Worm (Caenorhabditis elegans) whole organism, L4 larva: ENCODE measurements around the gene F47E1.4.
"Not testable (repeated sequence)": the region's sequence is repeated elsewhere in the genome, so short reads cannot be mapped to it uniquely, and the experiment has no call there.

Source experiments
- D1046.2 ChIP-seq: fragments of 200-800 bp; sonication (Bioruptor generic); IDR thresholded peaks from 2 replicates; pipeline ENCODE4 v1.3.6; 2022; ENCODE audit warnings: missing genetic modification characterization, missing compliant biosample characterization
- F10B5.3 ChIP-seq: sonication (generic microtip); optimal IDR thresholded peaks from 2 replicates; lab custom pipeline; 2016; ENCODE audit warnings: mild to moderate bottlenecking, missing genetic modification characterization, missing compliant biosample characterization
- F26F4.8 ChIP-seq: fragments of 200-800 bp; sonication (Bioruptor generic); conservative IDR thresholded peaks from 2 replicates; pipeline ENCODE4 v1.3.6; 2022; ENCODE audit warnings: missing genetic modification characterization, missing compliant biosample characterization
- F49E8.2 ChIP-seq: sonication (generic microtip); optimal IDR thresholded peaks from 2 replicates; lab custom pipeline; 2016; ENCODE audit warnings: missing compliant biosample characterization, mild to moderate bottlenecking, missing genetic modification characterization, borderline replicate concordance
- T20F7.1 ChIP-seq: fragments of 200-800 bp; sonication (Bioruptor generic); optimal IDR thresholded peaks from 2 replicates; lab custom pipeline; 2018; ENCODE audit warnings: mild to moderate bottlenecking, missing genetic modification characterization, missing compliant biosample characterization
- T26A8.4 ChIP-seq: fragments of 200-800 bp; sonication (Bioruptor generic); IDR thresholded peaks from 2 replicates; pipeline ENCODE4 v1.3.6; 2022; ENCODE audit warnings: missing genetic modification characterization, missing compliant biosample characterization
- Y75B8A.6 ChIP-seq: fragments of 200-800 bp; sonication (Bioruptor generic); IDR thresholded peaks from 2 replicates; pipeline ENCODE4 v1.3.6; 2022; ENCODE audit warnings: missing genetic modification reagents, missing genetic modification characterization, missing compliant biosample characterization
- aha-1 ChIP-seq: fragments of 150-350 bp; peaks from one replicate; lab custom pipeline; 2014; ENCODE audit warnings: missing biosample characterization, missing genetic modification characterization
- arid-1 ChIP-seq: fragments of 200-800 bp; sonication (Bioruptor generic); conservative IDR thresholded peaks from 2 replicates; pipeline ENCODE4 v1.3.6; 2022; ENCODE audit warnings: missing genetic modification reagents, missing genetic modification characterization, missing compliant biosample characterization
- ceh-20 ChIP-seq: fragments of 200-800 bp; sonication (Bioruptor generic); IDR thresholded peaks from 2 replicates; pipeline ENCODE4 v1.3.6; 2022; ENCODE audit warnings: missing genetic modification reagents, missing genetic modification characterization, missing compliant biosample characterization
- ceh-44 ChIP-seq: fragments of 200-800 bp; sonication (Bioruptor generic); IDR thresholded peaks from 2 replicates; pipeline ENCODE4 v1.3.6; 2022; ENCODE audit warnings: missing genetic modification reagents, missing genetic modification characterization, missing compliant biosample characterization
- cey-2 ChIP-seq: sonication (generic microtip); optimal IDR thresholded peaks from 3 replicates; lab custom pipeline; 2017; ENCODE audit warnings: missing genetic modification characterization, mild to moderate bottlenecking, missing compliant biosample characterization, antibody characterized with exemption, borderline replicate concordance; ENCODE audit not compliant: insufficient read depth
- ctbp-1 ChIP-seq: fragments of 200-800 bp; sonication (Bioruptor generic); IDR thresholded peaks from 2 replicates; pipeline ENCODE4 v1.3.6; 2022; ENCODE audit warnings: missing genetic modification reagents, missing genetic modification characterization, missing compliant biosample characterization
- daf-16 ChIP-seq, 3 experiments: sonication (generic microtip); optimal IDR thresholded peaks; 2 replicates each; lab custom pipeline; 2016 to 2017; ENCODE audit warnings: missing genetic modification characterization in 3 of 3, missing genetic modification reagents in 3 of 3, mild to moderate bottlenecking in 2 of 3, missing compliant biosample characterization in 2 of 3, missing biosample characterization in 1 of 3, moderate library complexity in 1 of 3
- daf-19 ChIP-seq: fragments of 200-800 bp; sonication (Bioruptor generic); conservative IDR thresholded peaks from 2 replicates; pipeline ENCODE4 v1.3.6; 2022; ENCODE audit warnings: missing genetic modification characterization, missing compliant biosample characterization
- dmd-8 ChIP-seq: fragments of 200-800 bp; sonication (Bioruptor generic); IDR thresholded peaks from 2 replicates; pipeline ENCODE4 v1.3.6; 2022; ENCODE audit warnings: missing genetic modification characterization, missing compliant biosample characterization
- dpl-1 ChIP-seq: fragments of 150-350 bp; optimal IDR thresholded peaks from 2 replicates; lab custom pipeline; 2014; ENCODE audit warnings: missing biosample characterization, missing genetic modification reagents, missing genetic modification characterization
- duxl-1 ChIP-seq: sonication (generic microtip); optimal IDR thresholded peaks from 2 replicates; lab custom pipeline; 2016; ENCODE audit warnings: mild to moderate bottlenecking, missing genetic modification characterization, moderate library complexity, missing compliant biosample characterization; ENCODE audit not compliant: poor library complexity
- dve-1 ChIP-seq: sonication (generic microtip); optimal IDR thresholded peaks from 2 replicates; lab custom pipeline; 2017; ENCODE audit warnings: antibody characterized with exemption, mild to moderate bottlenecking, missing genetic modification characterization, missing compliant biosample characterization; ENCODE audit not compliant: insufficient read depth
- egl-43 ChIP-seq: fragments of 200-800 bp; sonication (Bioruptor generic); IDR thresholded peaks from 2 replicates; pipeline ENCODE4 v1.3.6; 2022; ENCODE audit warnings: missing genetic modification reagents, missing genetic modification characterization, missing compliant biosample characterization
- fkh-10 ChIP-seq: fragments of 150-350 bp; optimal IDR thresholded peaks from 2 replicates; lab custom pipeline; 2014; ENCODE audit warnings: missing biosample characterization, missing genetic modification reagents, missing genetic modification characterization
- hlh-11 ChIP-seq: fragments of 200-800 bp; sonication (Bioruptor generic); optimal IDR thresholded peaks from 2 replicates; lab custom pipeline; 2018; ENCODE audit warnings: mild to moderate bottlenecking, missing genetic modification characterization, missing compliant biosample characterization
- hlh-30 ChIP-seq: sonication (generic microtip); optimal IDR thresholded peaks from 2 replicates; lab custom pipeline; 2017; ENCODE audit warnings: antibody characterized with exemption, mild to moderate bottlenecking, missing genetic modification characterization, missing compliant biosample characterization; ENCODE audit not compliant: insufficient read depth
- hmg-1.1 ChIP-seq: fragments of 200-800 bp; sonication (Bioruptor generic); IDR thresholded peaks from 2 replicates; pipeline ENCODE4 v1.3.6; 2022; ENCODE audit warnings: missing genetic modification reagents, missing genetic modification characterization, missing compliant biosample characterization
- lim-7 ChIP-seq: fragments of 200-800 bp; sonication (Bioruptor generic); IDR thresholded peaks from 2 replicates; pipeline ENCODE4 v1.3.6; 2022; ENCODE audit warnings: missing genetic modification characterization, missing compliant biosample characterization
- lin-1 ChIP-seq: fragments of 200-800 bp; sonication (Bioruptor generic); IDR thresholded peaks from 2 replicates; pipeline ENCODE4 v1.3.6; 2022; ENCODE audit warnings: missing genetic modification reagents, missing genetic modification characterization, missing compliant biosample characterization
- lin-29 ChIP-seq: fragments of 200-800 bp; sonication (Bioruptor generic); IDR thresholded peaks from 2 replicates; pipeline ENCODE4 v1.3.6; 2022; ENCODE audit warnings: missing genetic modification reagents, missing genetic modification characterization, missing compliant biosample characterization
- lin-38 ChIP-seq: fragments of 200-800 bp; sonication (Bioruptor generic); IDR thresholded peaks from 2 replicates; pipeline ENCODE4 v1.3.6; 2022; ENCODE audit warnings: missing genetic modification reagents, missing genetic modification characterization, missing compliant biosample characterization
- madf-5 ChIP-seq, 2 experiments: fragments of 200-800 bp; sonication (Bioruptor generic); IDR thresholded peaks; 2 replicates each; pipeline ENCODE4 v1.3.6; 2022; ENCODE audit warnings: missing compliant biosample characterization in 2 of 2, missing genetic modification characterization in 2 of 2
- madf-9 ChIP-seq: fragments of 200-800 bp; sonication (Bioruptor generic); conservative IDR thresholded peaks from 2 replicates; pipeline ENCODE4 v1.3.6; 2022; ENCODE audit warnings: missing genetic modification reagents, missing genetic modification characterization, missing compliant biosample characterization
- mep-1 ChIP-seq: fragments of 150-350 bp; sonication (generic microtip); optimal IDR thresholded peaks from 3 replicates; lab custom pipeline; 2014; ENCODE audit warnings: missing biosample characterization, missing genetic modification characterization
- mes-2 ChIP-seq: sonication (generic microtip); optimal IDR thresholded peaks from 2 replicates; lab custom pipeline; 2016; ENCODE audit warnings: missing genotype, mild to moderate bottlenecking, missing genetic modification characterization, missing compliant biosample characterization; ENCODE audit not compliant: poor library complexity, severe bottlenecking
- mxl-2 ChIP-seq: fragments of 200-800 bp; sonication (Bioruptor generic); conservative IDR thresholded peaks from 2 replicates; pipeline ENCODE4 v1.3.6; 2022; ENCODE audit warnings: missing genetic modification reagents, missing genetic modification characterization, missing compliant biosample characterization
- nhr-102 ChIP-seq: sonication (generic microtip); optimal IDR thresholded peaks from 2 replicates; lab custom pipeline; 2016; ENCODE audit warnings: mild to moderate bottlenecking, missing genetic modification characterization, moderate library complexity, missing compliant biosample characterization
- nhr-111 ChIP-seq: fragments of 200-800 bp; sonication (Bioruptor generic); optimal IDR thresholded peaks from 2 replicates; lab custom pipeline; 2018; ENCODE audit warnings: mild to moderate bottlenecking, missing genetic modification characterization, missing compliant biosample characterization
- nhr-28 ChIP-seq: fragments of 150-350 bp; optimal IDR thresholded peaks from 2 replicates; lab custom pipeline; 2014; ENCODE audit warnings: missing biosample characterization, missing genetic modification characterization
- nhr-41 ChIP-seq: fragments of 200-800 bp; sonication (Bioruptor generic); IDR thresholded peaks from 2 replicates; pipeline ENCODE4 v1.3.6; 2022; ENCODE audit warnings: missing genetic modification reagents, missing genetic modification characterization, missing compliant biosample characterization
- pha-4 ChIP-seq, 2 experiments: fragments of 150-350 bp in 1 of 2; fragments of 200-800 bp in 1 of 2; sonication (Bioruptor generic) in 1 of 2; IDR thresholded peaks in 1 of 2; optimal IDR thresholded peaks in 1 of 2; 2 replicates each; pipeline versions ENCODE4 v1.3.6 to Lab custom; 2014 to 2022; ENCODE audit warnings: missing genetic modification characterization in 2 of 2, missing genetic modification reagents in 2 of 2, missing biosample characterization in 1 of 2, missing compliant biosample characterization in 1 of 2
- set-16 ChIP-seq: fragments of 200-800 bp; sonication (Bioruptor generic); IDR thresholded peaks from 2 replicates; pipeline ENCODE4 v1.3.6; 2022; ENCODE audit warnings: missing genetic modification reagents, missing genetic modification characterization, missing compliant biosample characterization
- snpc-1.2 ChIP-seq: fragments of 200-800 bp; sonication (Bioruptor generic); IDR thresholded peaks from 2 replicates; pipeline ENCODE4 v1.3.6; 2022; ENCODE audit warnings: missing genetic modification reagents, missing genetic modification characterization, missing compliant biosample characterization
- vab-7 ChIP-seq: fragments of 200-800 bp; sonication (Bioruptor generic); IDR thresholded peaks from 2 replicates; pipeline ENCODE4 v1.3.6; 2022; ENCODE audit warnings: missing genetic modification reagents, missing genetic modification characterization, missing compliant biosample characterization
- ztf-7 ChIP-seq: fragments of 150-350 bp; optimal IDR thresholded peaks from 2 replicates; lab custom pipeline; 2014; ENCODE audit warnings: missing biosample characterization, missing genetic modification characterization

F47E1.4 gene

DNA sequence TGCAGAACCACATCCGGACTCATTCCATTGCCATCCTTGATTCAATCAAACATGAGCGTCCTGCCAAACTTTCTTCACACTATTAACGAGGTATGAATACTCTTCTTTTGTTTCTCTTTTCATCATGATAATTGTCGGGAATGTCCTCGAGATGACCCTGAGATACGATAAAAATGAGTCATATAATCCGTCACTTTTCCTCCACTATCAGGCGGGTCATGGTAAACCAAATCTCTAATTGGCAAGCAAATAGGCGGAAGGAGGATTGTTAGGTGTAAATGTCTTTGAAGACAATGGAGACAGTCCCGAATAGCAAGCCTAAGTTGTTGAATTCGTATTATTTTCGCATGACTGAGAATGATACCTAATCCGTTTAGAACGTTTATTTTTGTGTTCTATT lies 26.0 kb downstream of the F47E1.4 start:
- no peak for TF ChIP-seq T20F7.1 (GFP tag; lab: Kevin White, UChicago)
- TF ChIP-seq T26A8.4 (GFP tag; lab: Robert Waterston, UW), result no peak
- TF ChIP-seq daf-19 (GFP tag; lab: Robert Waterston, UW), result no peak
- no peak for TF ChIP-seq F49E8.2
- no peak for TF ChIP-seq cey-2 (tag; lab: Kevin White, UChicago)

DNA sequence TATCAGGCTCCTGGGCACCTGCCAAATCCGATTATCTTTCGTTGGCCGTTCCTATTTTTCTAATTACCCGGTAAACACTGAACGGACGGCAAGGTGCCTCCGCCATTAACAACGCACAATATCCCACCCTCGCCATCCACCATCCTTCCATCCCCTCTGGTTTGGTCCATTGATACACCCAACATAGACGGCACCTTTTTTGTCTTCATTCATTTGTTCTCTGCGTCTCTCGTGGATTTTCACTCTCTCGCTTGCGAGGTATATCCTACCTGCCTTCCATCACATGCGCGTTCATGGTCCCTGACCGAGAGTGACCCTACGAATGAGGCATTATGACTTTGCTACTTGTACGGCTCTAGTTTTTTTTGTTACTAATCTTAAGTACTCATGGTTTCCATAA lies 26.9 kb downstream of the F47E1.4 start:
- TF ChIP-seq mep-1 (tag; lab: Kevin White, UChicago), result no peak
- no peak for TF ChIP-seq nhr-102
- TF ChIP-seq aha-1 (tag; lab: Kevin White, UChicago), result peak; percentile 96
- no peak for TF ChIP-seq nhr-111 (GFP tag; lab: Kevin White, UChicago)
- no peak for TF ChIP-seq ceh-44 (GFP tag; lab: Robert Waterston, UW)
- no peak for TF ChIP-seq fkh-10 (GFP tag; lab: Kevin White, UChicago)
- TF ChIP-seq nhr-28 (tag; lab: Kevin White, UChicago), result no peak
- TF ChIP-seq, all 104 proteins: peak for 1

ce11 chrX:9090562-9090961 lies 27.9 kb downstream of the F47E1.4 start:
- TF ChIP-seq egl-43 (GFP tag; lab: Robert Waterston, UW) (peak; percentile 88), dmd-8 (peak; percentile 6; the same call in 1 of the 2 replicates), Y75B8A.6 (GFP tag; lab: Robert Waterston, UW) (0 out of 2 replicates have a peak, but pooled peaks have one; percentile 7), nhr-41 (GFP tag; lab: Robert Waterston, UW) (0 out of 2 replicates have a peak, but pooled peaks have one; percentile 58), lim-7 (GFP tag; lab: Robert Waterston, UW) (peak; percentile 82), daf-19 (GFP tag; lab: Robert Waterston, UW) (peak; percentile 75), hlh-11 (tag; lab: Kevin White, UChicago) (peak; percentile 17), daf-16 (GFP tag; optimal IDR thresholded peaks at IDR 0.05; lab: Kevin White, UChicago) (peak; percentile 14 to 33), daf-16 (tag; optimal IDR thresholded peaks at IDR 0.05; lab: Kevin White, UChicago) (peak; percentile 38), mxl-2 (GFP tag; lab: Robert Waterston, UW) (0 out of 2 replicates have a peak, but pooled peaks have one; percentile 38), hlh-30 (peak; percentile 33), pha-4 (GFP tag; IDR thresholded peaks at IDR 0.05; lab: Robert Waterston, UW) (peak; percentile 69), lin-1 (peak; percentile 57; the same call in 1 of the 2 replicates), D1046.2 (GFP tag; lab: Robert Waterston, UW) (peak; percentile 56; the same call in 1 of the 2 replicates), dpl-1 (GFP tag; lab: Kevin White, UChicago) (peak; percentile 18), mes-2 (tag; lab: Kevin White, UChicago) (peak; percentile 41), vab-7 (peak; percentile 72), F26F4.8 (GFP tag; lab: Robert Waterston, UW) (peak; percentile 62; the same call in 1 of the 2 replicates), mep-1 (tag; lab: Kevin White, UChicago) (peak; percentile 32), ctbp-1 (peak; percentile 64), F10B5.3 (tag; lab: Kevin White, UChicago) (peak; percentile 51), nhr-102 (peak; percentile 38), snpc-1.2 (GFP tag; lab: Robert Waterston, UW) (peak; percentile 77), duxl-1 (tag; lab: Kevin White, UChicago) (peak; percentile 63), ceh-20 (GFP tag; lab: Robert Waterston, UW) (0 out of 2 replicates have a peak, but pooled peaks have one; percentile 7), ztf-7 (tag; lab: Kevin White, UChicago) (peak; percentile 43), ceh-44 (GFP tag; lab: Robert Waterston, UW) (peak; percentile 67), set-16 (GFP tag; lab: Robert Waterston, UW) (0 out of 2 replicates have a peak, but pooled peaks have one; percentile 11), madf-9 (GFP tag; lab: Robert Waterston, UW) (peak; percentile 58; the same call in 1 of the 2 replicates), hmg-1.1 (GFP tag; lab: Robert Waterston, UW) (peak; percentile 33), lin-38 (GFP tag; lab: Robert Waterston, UW) (peak; percentile 50), madf-5 (GFP tag; IDR thresholded peaks at IDR 0.05; lab: Robert Waterston, UW) (0 out of 4 replicates have a peak, but pooled peaks of 1 of the 2 experiments have one; percentile 9), arid-1 (GFP tag; lab: Robert Waterston, UW) (peak; percentile 28; the same call in 1 of the 2 replicates), dve-1 (tag; lab: Kevin White, UChicago) (peak; percentile 5), F49E8.2 (peak; percentile 36), lin-29 (GFP tag; lab: Robert Waterston, UW) (peak; percentile 42; the same call in 1 of the 2 replicates)
- TF ChIP-seq pha-4 (tag; optimal IDR thresholded peaks at IDR 0.05; lab: Kevin White, UChicago), result not testable (repeated sequence)
